Worm (Caenorhabditis elegans) whole organism, L2 larva: ENCODE measurements around the gene grl-5.

Source experiments
- C34F6.9 ChIP-seq: fragments of 150-350 bp; optimal IDR thresholded peaks from 2 replicates; lab custom pipeline; 2014; ENCODE audit warnings: missing biosample characterization, missing genetic modification characterization
- F13H6.1 ChIP-seq: sonication (generic microtip); optimal IDR thresholded peaks from 2 replicates; lab custom pipeline; 2016; ENCODE audit warnings: missing genetic modification characterization, missing compliant biosample characterization
- R02D3.7 ChIP-seq: fragments of 150-350 bp; optimal IDR thresholded peaks from 2 replicates; lab custom pipeline; 2014; ENCODE audit warnings: missing biosample characterization, missing genetic modification characterization
- Y55F3AM.14 ChIP-seq: fragments of 200-800 bp; sonication (Bioruptor generic); optimal IDR thresholded peaks from 2 replicates; lab custom pipeline; 2018; ENCODE audit warnings: mild to moderate bottlenecking, missing genetic modification characterization, missing compliant biosample characterization
- ZK546.5 ChIP-seq: sonication (generic microtip); optimal IDR thresholded peaks from 2 replicates; lab custom pipeline; 2017; ENCODE audit warnings: missing biosample characterization, missing genetic modification characterization
- alr-1 ChIP-seq: fragments of 150-350 bp; optimal IDR thresholded peaks from 2 replicates; lab custom pipeline; 2014; ENCODE audit warnings: missing biosample characterization, missing genetic modification characterization
- aly-2 ChIP-seq: fragments of 150-350 bp; optimal IDR thresholded peaks from 2 replicates; lab custom pipeline; 2014; ENCODE audit warnings: missing biosample characterization, missing genetic modification characterization
- ceh-16 ChIP-seq: fragments of 150-350 bp; optimal IDR thresholded peaks from 2 replicates; lab custom pipeline; 2014; ENCODE audit warnings: missing biosample characterization, missing genetic modification characterization
- ceh-82 ChIP-seq: fragments of 150-350 bp; optimal IDR thresholded peaks from 2 replicates; lab custom pipeline; 2014; ENCODE audit warnings: missing biosample characterization, missing genetic modification characterization
- crh-2 ChIP-seq: sonication (generic microtip); optimal IDR thresholded peaks from 2 replicates; lab custom pipeline; 2017; ENCODE audit warnings: missing biosample characterization, missing genetic modification characterization
- dmd-4 ChIP-seq: sonication (generic microtip); optimal IDR thresholded peaks from 2 replicates; lab custom pipeline; 2017; ENCODE audit warnings: missing biosample characterization, missing genetic modification characterization
- egl-27 ChIP-seq: sonication (generic microtip); optimal IDR thresholded peaks from 3 replicates; lab custom pipeline; 2017; ENCODE audit warnings: missing biosample characterization, missing genetic modification reagents, missing genetic modification characterization
- elt-1 ChIP-seq: fragments of 150-350 bp; optimal IDR thresholded peaks from 2 replicates; lab custom pipeline; 2014; ENCODE audit warnings: missing biosample characterization, missing genetic modification characterization
- fos-1 ChIP-seq: fragments of 150-350 bp; optimal IDR thresholded peaks from 2 replicates; lab custom pipeline; 2014; ENCODE audit warnings: missing biosample characterization, missing genetic modification characterization
- gmeb-1 ChIP-seq: fragments of 150-350 bp; optimal IDR thresholded peaks from 2 replicates; lab custom pipeline; 2014; ENCODE audit warnings: missing biosample characterization, missing genetic modification characterization
- lin-11 ChIP-seq: fragments of 150-350 bp; sonication (generic microtip); optimal IDR thresholded peaks from 2 replicates; lab custom pipeline; 2014; ENCODE audit warnings: missing biosample characterization, missing genetic modification characterization, inconsistent platforms, mixed read lengths
- lin-13 ChIP-seq: fragments of 150-350 bp; optimal IDR thresholded peaks from 2 replicates; lab custom pipeline; 2014; ENCODE audit warnings: missing biosample characterization, missing genetic modification reagents, missing genetic modification characterization
- lin-39 ChIP-seq: fragments of 150-350 bp; optimal IDR thresholded peaks from 2 replicates; lab custom pipeline; 2014; ENCODE audit warnings: missing biosample characterization, missing genetic modification reagents, missing genetic modification characterization
- lsy-2 ChIP-seq, 2 experiments: fragments of 150-350 bp in 1 of 2; sonication (generic microtip) in 1 of 2; optimal IDR thresholded peaks; 2 replicates each; lab custom pipeline; 2014 to 2017; ENCODE audit warnings: missing biosample characterization in 2 of 2, missing genetic modification characterization in 2 of 2
- mbf-1 ChIP-seq: sonication (generic microtip); optimal IDR thresholded peaks from 2 replicates; lab custom pipeline; 2017; ENCODE audit warnings: missing biosample characterization, missing genetic modification characterization
- mdl-1 ChIP-seq, 2 experiments: fragments of 150-350 bp in 1 of 2; sonication (generic microtip) in 1 of 2; optimal IDR thresholded peaks; 2 replicates each; lab custom pipeline; 2017; ENCODE audit warnings: missing biosample characterization in 2 of 2, missing genetic modification characterization in 2 of 2
- nhr-10 ChIP-seq: sonication (generic microtip); optimal IDR thresholded peaks from 2 replicates; lab custom pipeline; 2017; ENCODE audit warnings: missing biosample characterization, missing genetic modification characterization
- nhr-11 ChIP-seq: fragments of 150-350 bp; optimal IDR thresholded peaks from 2 replicates; lab custom pipeline; 2014; ENCODE audit warnings: missing biosample characterization, missing genetic modification characterization
- nhr-12 ChIP-seq: fragments of 150-350 bp; optimal IDR thresholded peaks from 2 replicates; lab custom pipeline; 2014; ENCODE audit warnings: missing biosample characterization, missing genetic modification characterization
- nhr-21 ChIP-seq: fragments of 150-350 bp; optimal IDR thresholded peaks from 2 replicates; lab custom pipeline; 2014; ENCODE audit warnings: missing biosample characterization, missing genetic modification characterization
- nhr-23 ChIP-seq: fragments of 150-350 bp; optimal IDR thresholded peaks from 2 replicates; lab custom pipeline; 2014; ENCODE audit warnings: missing biosample characterization, missing genetic modification reagents, missing genetic modification characterization
- nhr-237 ChIP-seq: fragments of 150-350 bp; optimal IDR thresholded peaks from 2 replicates; lab custom pipeline; 2014; ENCODE audit warnings: missing biosample characterization, missing genetic modification characterization
- nhr-6 ChIP-seq: fragments of 150-350 bp; optimal IDR thresholded peaks from 2 replicates; lab custom pipeline; 2014; ENCODE audit warnings: missing biosample characterization, missing genetic modification characterization
- nhr-77 ChIP-seq: fragments of 150-350 bp; optimal IDR thresholded peaks from 2 replicates; lab custom pipeline; 2014; ENCODE audit warnings: missing biosample characterization, missing genetic modification characterization
- peb-1 ChIP-seq: fragments of 150-350 bp; optimal IDR thresholded peaks from 2 replicates; lab custom pipeline; 2014; ENCODE audit warnings: missing biosample characterization, missing genetic modification characterization
- sem-4 ChIP-seq: fragments of 150-350 bp; optimal IDR thresholded peaks from 2 replicates; lab custom pipeline; 2014; ENCODE audit warnings: missing biosample characterization, missing genetic modification reagents, missing genetic modification characterization
- skn-1 ChIP-seq: sonication (generic microtip); optimal IDR thresholded peaks from 2 replicates; lab custom pipeline; 2017; ENCODE audit warnings: missing biosample characterization, missing genetic modification characterization
- sma-3 ChIP-seq: sonication (generic microtip); optimal IDR thresholded peaks from 2 replicates; lab custom pipeline; 2016; ENCODE audit warnings: missing genetic modification reagents, missing genetic modification characterization, missing compliant biosample characterization
- snpc-4 ChIP-seq: fragments of 150-350 bp; optimal IDR thresholded peaks from 2 replicates; lab custom pipeline; 2014; ENCODE audit warnings: missing biosample characterization, missing genetic modification characterization
- unc-55 ChIP-seq: fragments of 150-350 bp; sonication (generic microtip); optimal IDR thresholded peaks from 3 replicates; lab custom pipeline; 2014; ENCODE audit warnings: missing biosample characterization, missing genetic modification reagents, missing genetic modification characterization
- unc-62 ChIP-seq: fragments of 150-350 bp; optimal IDR thresholded peaks from 2 replicates; lab custom pipeline; 2014; ENCODE audit warnings: missing biosample characterization, missing genetic modification reagents, missing genetic modification characterization
- ztf-11 ChIP-seq: sonication (generic microtip); optimal IDR thresholded peaks from 2 replicates; lab custom pipeline; 2017; ENCODE audit warnings: missing biosample characterization, missing genetic modification characterization
- ztf-4 ChIP-seq: fragments of 150-350 bp; optimal IDR thresholded peaks from 2 replicates; lab custom pipeline; 2014; ENCODE audit warnings: missing biosample characterization, missing genetic modification characterization

The grl-5 gene

ce11 chrV:4387402-4387801 lies 27.1 kb downstream of the grl-5 start, which contains the start of gene F13A2.9:
Gene F13A2.9 (minus strand): TSS chrV:4387502.
- no peak for TF ChIP-seq aly-2
- TF ChIP-seq ceh-16: no peak
- no peak for TF ChIP-seq lin-11 (tag; lab: Kevin White, UChicago)
- TF ChIP-seq nhr-6: no peak
- no peak for TF ChIP-seq lin-13 (GFP tag; lab: Kevin White, UChicago)
- no peak for TF ChIP-seq crh-2 (tag; lab: Kevin White, UChicago)
- TF ChIP-seq skn-1: no peak
- TF ChIP-seq fos-1 (tag; lab: Kevin White, UChicago): no peak
- no peak for TF ChIP-seq alr-1 (tag; lab: Kevin White, UChicago)
- no peak for TF ChIP-seq sem-4
- TF ChIP-seq mbf-1 (tag; lab: Kevin White, UChicago): no peak
- no peak for TF ChIP-seq nhr-12 (tag; lab: Kevin White, UChicago)
- TF ChIP-seq egl-27 (tag; lab: Kevin White, UChicago): no peak
- no peak for TF ChIP-seq C34F6.9 (tag; lab: Kevin White, UChicago)
- no peak for TF ChIP-seq mdl-1 (tag; optimal IDR thresholded peaks at IDR 0.05; lab: Kevin White, UChicago)
- TF ChIP-seq gmeb-1 (tag; lab: Kevin White, UChicago): no peak
- no peak for TF ChIP-seq peb-1 (tag; lab: Kevin White, UChicago)
- TF ChIP-seq, all 48 proteins: peak for 0

- TF ChIP-seq ztf-4 (tag; lab: Kevin White, UChicago) (no peak), mbf-1 (tag; lab: Kevin White, UChicago) (no peak), ztf-11 (tag; lab: Kevin White, UChicago) (no peak), aly-2 (no peak), peb-1 (tag; lab: Kevin White, UChicago) (no peak), nhr-23 (tag; lab: Kevin White, UChicago) (no peak), snpc-4 (tag; lab: Kevin White, UChicago) (no peak), nhr-77 (tag; lab: Kevin White, UChicago) (no peak), alr-1 (tag; lab: Kevin White, UChicago) (no peak), nhr-21 (no peak), dmd-4 (tag; lab: Kevin White, UChicago) (no peak)
Measured at ce11 chrV:4386173-4386572, 28.3 kb downstream of the grl-5 start, which contains the start of gene F13A2.10. Gene F13A2.10 (minus strand): TSS chrV:4386273.

- TF ChIP-seq unc-55 (GFP tag; lab: Kevin White, UChicago) (no peak), lin-39 (no peak), sma-3 (GFP tag; lab: Kevin White, UChicago) (no peak), R02D3.7 (tag; lab: Kevin White, UChicago) (no peak), nhr-11 (tag; lab: Kevin White, UChicago) (no peak), unc-62 (GFP tag; lab: Kevin White, UChicago) (no peak), nhr-10 (no peak), Y55F3AM.14 (GFP tag; lab: Kevin White, UChicago) (no peak), lsy-2 (tag; optimal IDR thresholded peaks at IDR 0.05; lab: Kevin White, UChicago) (no peak), nhr-12 (tag; lab: Kevin White, UChicago) (no peak), fos-1 (tag; lab: Kevin White, UChicago) (no peak), sem-4 (no peak), ceh-82 (tag; lab: Kevin White, UChicago) (no peak), ZK546.5 (tag; lab: Kevin White, UChicago) (no peak)
Measured at ce11 chrV:4384482-4384881, 30.0 kb downstream of the grl-5 start, which contains the start of gene F13A2.2. Gene F13A2.2 (minus strand): TSS chrV:4384582.

- TF ChIP-seq nhr-237 (tag; lab: Kevin White, UChicago): no peak
- no peak for TF ChIP-seq Y55F3AM.14 (GFP tag; lab: Kevin White, UChicago)
- no peak for TF ChIP-seq ZK546.5 (tag; lab: Kevin White, UChicago)
- no peak for TF ChIP-seq F13H6.1 (tag; lab: Kevin White, UChicago)
- no peak for TF ChIP-seq nhr-6
- no peak for TF ChIP-seq crh-2 (tag; lab: Kevin White, UChicago)
- TF ChIP-seq sem-4: no peak
- TF ChIP-seq nhr-10: no peak
- TF ChIP-seq nhr-77 (tag; lab: Kevin White, UChicago): no peak
- no peak for TF ChIP-seq elt-1 (tag; lab: Kevin White, UChicago)
Measured at ce11 chrV:4382298-4382697, 32.2 kb downstream of the grl-5 start, which contains the start of gene F13A2.1. Gene F13A2.1 (minus strand): TSS chrV:4382398.
